Worm (Caenorhabditis elegans) whole organism, L1 larva: ENCODE data around the gene F48F7.3.

Experiments
- C04F5.9 ChIP-seq: sonication (generic microtip); optimal IDR thresholded peaks from 2 replicates; lab custom pipeline; 2016; ENCODE audit warnings: missing genetic modification characterization, missing compliant biosample characterization
- aly-2 ChIP-seq: fragments of 150-350 bp; optimal IDR thresholded peaks from 2 replicates; lab custom pipeline; 2014; ENCODE audit warnings: missing biosample characterization, missing genetic modification characterization
- ama-1 ChIP-seq: fragments of 150-350 bp; optimal IDR thresholded peaks from 2 replicates; lab custom pipeline; 2014
- ceh-8 ChIP-seq: fragments of 200-800 bp; sonication (Bioruptor generic); optimal IDR thresholded peaks from 2 replicates; lab custom pipeline; 2018; ENCODE audit warnings: mild to moderate bottlenecking, missing genetic modification characterization, moderate library complexity, missing compliant biosample characterization
- ceh-90 ChIP-seq: sonication (generic microtip); optimal IDR thresholded peaks from 2 replicates; lab custom pipeline; 2016; ENCODE audit warnings: missing genetic modification characterization, missing compliant biosample characterization
- ces-1 ChIP-seq: fragments of 150-350 bp; optimal IDR thresholded peaks from 2 replicates; lab custom pipeline; 2014; ENCODE audit warnings: missing biosample characterization, missing genetic modification reagents, missing genetic modification characterization
- dpl-1 ChIP-seq, 3 experiments: fragments of 150-350 bp in 2 of 3; sonication (generic microtip) in 1 of 3; optimal IDR thresholded peaks; 2 replicates each; lab custom pipeline; 2014 to 2017; ENCODE audit warnings: missing biosample characterization in 3 of 3, missing genetic modification characterization in 3 of 3, missing genetic modification reagents in 3 of 3
- dsc-1 ChIP-seq: sonication (generic microtip); optimal IDR thresholded peaks from 2 replicates; lab custom pipeline; 2016; ENCODE audit warnings: mild to moderate bottlenecking, missing genetic modification characterization, missing compliant biosample characterization
- efl-3 ChIP-seq: fragments of 200-800 bp; sonication (Bioruptor generic); optimal IDR thresholded peaks from 2 replicates; lab custom pipeline; 2018; ENCODE audit warnings: mild to moderate bottlenecking, missing genetic modification characterization, missing compliant biosample characterization
- egl-13 ChIP-seq: sonication (generic microtip); optimal IDR thresholded peaks from 2 replicates; lab custom pipeline; 2016; ENCODE audit warnings: missing genotype, missing genetic modification reagents, missing genetic modification characterization, missing compliant biosample characterization
- elt-3 ChIP-seq, 6 experiments: fragments of 150-350 bp in 1 of 6; sonication (generic microtip); optimal IDR thresholded peaks; 2 replicates each; lab custom pipeline; 2017 to 2018; ENCODE audit warnings: missing biosample characterization in 6 of 6, missing genetic modification characterization in 6 of 6, inconsistent platforms in 1 of 6
- ets-5 ChIP-seq: fragments of 200-800 bp; sonication (Bioruptor generic); IDR thresholded peaks from 2 replicates; pipeline ENCODE4 v1.3.6; 2022; ENCODE audit warnings: missing genetic modification characterization, missing compliant biosample characterization
- fkh-10 ChIP-seq: sonication (generic microtip); optimal IDR thresholded peaks from 2 replicates; lab custom pipeline; 2017; ENCODE audit warnings: missing biosample characterization, missing genetic modification reagents, missing genetic modification characterization
- fkh-4 ChIP-seq: sonication (generic microtip); optimal IDR thresholded peaks from 2 replicates; lab custom pipeline; 2016; ENCODE audit warnings: missing compliant biosample characterization, missing genetic modification characterization, borderline replicate concordance
- fkh-8 ChIP-seq: sonication (generic microtip); optimal IDR thresholded peaks from 2 replicates; lab custom pipeline; 2016; ENCODE audit warnings: mild to moderate bottlenecking, missing genetic modification characterization, missing compliant biosample characterization
- irx-1 ChIP-seq: sonication (generic microtip); optimal IDR thresholded peaks from 2 replicates; lab custom pipeline; 2016; ENCODE audit warnings: missing genetic modification characterization, missing compliant biosample characterization
- isw-1 ChIP-seq: fragments of 200-800 bp; sonication (Bioruptor generic); IDR thresholded peaks from 2 replicates; pipeline ENCODE4 v1.3.6; 2022; ENCODE audit warnings: missing genetic modification characterization, missing compliant biosample characterization
- lin-14 ChIP-seq: fragments of 200-800 bp; sonication (Bioruptor generic); optimal IDR thresholded peaks from 2 replicates; lab custom pipeline; 2018; ENCODE audit warnings: mild to moderate bottlenecking, missing genetic modification characterization, moderate library complexity, missing compliant biosample characterization
- lin-15B ChIP-seq: fragments of 150-350 bp; sonication (generic microtip); optimal IDR thresholded peaks from 3 replicates; lab custom pipeline; 2014; ENCODE audit warnings: missing biosample characterization, missing genetic modification characterization
- lin-35 ChIP-seq, 2 experiments: fragments of 150-350 bp; optimal IDR thresholded peaks; 2 replicates each; lab custom pipeline; 2014; ENCODE audit warnings: missing biosample characterization in 2 of 2, missing genetic modification characterization in 2 of 2, missing genetic modification reagents in 2 of 2
- lin-39 ChIP-seq: fragments of 150-350 bp; optimal IDR thresholded peaks from 2 replicates; lab custom pipeline; 2014; ENCODE audit warnings: missing biosample characterization, missing genetic modification reagents, missing genetic modification characterization
- lir-3 ChIP-seq: sonication (generic microtip); optimal IDR thresholded peaks from 2 replicates; lab custom pipeline; 2016; ENCODE audit warnings: mild to moderate bottlenecking, missing genetic modification characterization, moderate library complexity, missing compliant biosample characterization; ENCODE audit not compliant: poor library complexity
- mef-2 ChIP-seq: fragments of 150-350 bp; optimal IDR thresholded peaks from 2 replicates; lab custom pipeline; 2014; ENCODE audit warnings: missing biosample characterization, missing genetic modification characterization
- nhr-11 ChIP-seq: fragments of 150-350 bp; optimal IDR thresholded peaks from 2 replicates; lab custom pipeline; 2014; ENCODE audit warnings: missing biosample characterization, missing genetic modification characterization
- nhr-12 ChIP-seq: sonication (generic microtip); optimal IDR thresholded peaks from 2 replicates; lab custom pipeline; 2017; ENCODE audit warnings: missing biosample characterization, missing genetic modification characterization
- nhr-20 ChIP-seq: sonication (generic microtip); optimal IDR thresholded peaks from 2 replicates; lab custom pipeline; 2016; ENCODE audit warnings: mild to moderate bottlenecking, missing genetic modification characterization, missing compliant biosample characterization
- nhr-28 ChIP-seq: fragments of 150-350 bp; optimal IDR thresholded peaks from 2 replicates; lab custom pipeline; 2014; ENCODE audit warnings: missing biosample characterization, missing genetic modification characterization
- nhr-47 ChIP-seq: sonication (generic microtip); optimal IDR thresholded peaks from 2 replicates; lab custom pipeline; 2016; ENCODE audit warnings: mild to moderate bottlenecking, missing genetic modification characterization, moderate library complexity, missing compliant biosample characterization
- nhr-71 ChIP-seq: sonication (generic microtip); optimal IDR thresholded peaks from 2 replicates; lab custom pipeline; 2016; ENCODE audit warnings: mild to moderate bottlenecking, missing genetic modification characterization, moderate library complexity, missing compliant biosample characterization
- nhr-84 ChIP-seq: sonication (generic microtip); optimal IDR thresholded peaks from 2 replicates; lab custom pipeline; 2017; ENCODE audit warnings: missing biosample characterization, missing genetic modification characterization
- nhr-85 ChIP-seq: sonication (generic microtip); peaks from one replicate; lab custom pipeline; 2016; ENCODE audit warnings: missing genetic modification characterization, inconsistent platforms, missing compliant biosample characterization
- pax-3 ChIP-seq: fragments of 200-800 bp; sonication (Bioruptor generic); optimal IDR thresholded peaks from 2 replicates; lab custom pipeline; 2018; ENCODE audit warnings: mild to moderate bottlenecking, missing genetic modification characterization, moderate library complexity, missing compliant biosample characterization
- rnt-1 ChIP-seq: sonication (generic microtip); optimal IDR thresholded peaks from 2 replicates; lab custom pipeline; 2016; ENCODE audit warnings: mild to moderate bottlenecking, missing genetic modification characterization, moderate library complexity, missing compliant biosample characterization
- snpc-4 ChIP-seq: fragments of 150-350 bp; optimal IDR thresholded peaks from 2 replicates; lab custom pipeline; 2014; ENCODE audit warnings: missing biosample characterization, missing genetic modification characterization
- sptf-1 ChIP-seq: fragments of 150-350 bp; optimal IDR thresholded peaks from 2 replicates; lab custom pipeline; 2014; ENCODE audit warnings: missing biosample characterization, missing genetic modification characterization
- sup-37 ChIP-seq: fragments of 200-800 bp; sonication (Bioruptor generic); optimal IDR thresholded peaks from 2 replicates; lab custom pipeline; 2018; ENCODE audit warnings: mild to moderate bottlenecking, missing genetic modification characterization, missing compliant biosample characterization
- swsn-7 ChIP-seq: sonication (generic microtip); optimal IDR thresholded peaks from 2 replicates; lab custom pipeline; 2016; ENCODE audit warnings: missing genetic modification characterization, missing compliant biosample characterization
- tbx-2 ChIP-seq: sonication (generic microtip); optimal IDR thresholded peaks from 2 replicates; lab custom pipeline; 2016; ENCODE audit warnings: missing genetic modification characterization, missing compliant biosample characterization
- unc-30 ChIP-seq: sonication (generic microtip); optimal IDR thresholded peaks from 2 replicates; lab custom pipeline; 2017; ENCODE audit warnings: missing biosample characterization, missing genetic modification characterization
- unc-62 ChIP-seq: fragments of 150-350 bp; optimal IDR thresholded peaks from 2 replicates; lab custom pipeline; 2014; ENCODE audit warnings: missing biosample characterization, missing genetic modification reagents, missing genetic modification characterization
- zag-1 ChIP-seq: fragments of 150-350 bp; optimal IDR thresholded peaks from 2 replicates; lab custom pipeline; 2014; ENCODE audit warnings: missing biosample characterization, missing genetic modification characterization
- zip-4 ChIP-seq: fragments of 200-800 bp; sonication (Bioruptor generic); optimal IDR thresholded peaks from 2 replicates; lab custom pipeline; 2018; ENCODE audit warnings: mild to moderate bottlenecking, missing genetic modification characterization, moderate library complexity, missing compliant biosample characterization
- ztf-11 ChIP-seq, 2 experiments: sonication (generic microtip); optimal IDR thresholded peaks; 2 replicates each; lab custom pipeline; 2016 to 2017; ENCODE audit warnings: missing genetic modification characterization in 2 of 2, missing biosample characterization in 1 of 2, missing compliant biosample characterization in 1 of 2
- ztf-4 ChIP-seq: fragments of 150-350 bp; optimal IDR thresholded peaks from 2 replicates; lab custom pipeline; 2014; ENCODE audit warnings: missing biosample characterization, missing genetic modification characterization

Gene F48F7.3

ce11 chrX:13963203-13963602, at the start of gene F48F7.3:
Gene F48F7.3, plus strand, starts transcription at chrX:13963503.
- TF ChIP-seq unc-62 (GFP tag; lab: Kevin White, UChicago) (no peak), elt-3 (tag; optimal IDR thresholded peaks at IDR 0.05; lab: Kevin White, UChicago) (no peak), nhr-20 (no peak), ama-1 (no peak), aly-2 (tag; lab: Kevin White, UChicago) (no peak), fkh-4 (tag; lab: Kevin White, UChicago) (no peak), ztf-4 (no peak), nhr-84 (tag; lab: Kevin White, UChicago) (no peak), nhr-85 (no peak), nhr-12 (tag; lab: Kevin White, UChicago) (no peak), isw-1 (GFP tag; lab: Robert Waterston, UW) (no peak)

- TF ChIP-seq swsn-7 (peak; percentile 30), egl-13 (tag; lab: Kevin White, UChicago) (peak; percentile 7), nhr-47 (tag; lab: Kevin White, UChicago) (peak; percentile 40), zip-4 (GFP tag; lab: Kevin White, UChicago) (no peak), fkh-8 (tag; lab: Kevin White, UChicago) (peak; percentile 84), dsc-1 (peak; percentile 52), unc-30 (tag; lab: Kevin White, UChicago) (peak; percentile 24), isw-1 (GFP tag; lab: Robert Waterston, UW) (no peak), lin-14 (GFP tag; lab: Kevin White, UChicago) (peak; percentile 48), nhr-71 (tag; lab: Kevin White, UChicago) (peak; percentile 45), fkh-10 (GFP tag; lab: Kevin White, UChicago) (peak; percentile 47), pax-3 (tag; lab: Kevin White, UChicago) (peak; percentile 4), aly-2 (tag; lab: Kevin White, UChicago) (no peak), irx-1 (no peak)
- TF ChIP-seq, all 84 proteins: peak for 10
These were observed 49.7 kb upstream of the F48F7.3 start for ce11 chrX:13913641-13914040.

ce11 chrX:13914289-13914688, 49.0 kb upstream of the F48F7.3 start, which contains the start of gene Y26E6A.2:
Gene Y26E6A.2, minus strand, starts transcription at chrX:13914389.
- TF ChIP-seq lin-14 (GFP tag; lab: Kevin White, UChicago) (peak; percentile 50), ces-1 (GFP tag; lab: Kevin White, UChicago) (no peak), nhr-11 (tag; lab: Kevin White, UChicago) (no peak)

ce11 chrX:13917121-13917755, 46.1 kb upstream of the F48F7.3 start, which contains the start of gene ekl-5:
Gene ekl-5, minus strand, starts transcription at chrX:13917171.
- TF ChIP-seq dsc-1 (peak; percentile 5), efl-3 (GFP tag; lab: Kevin White, UChicago) (no peak), snpc-4 (no peak), lir-3 (tag; lab: Kevin White, UChicago) (no peak), nhr-85 (peak; percentile 78), ets-5 (no peak), nhr-28 (tag; lab: Kevin White, UChicago) (no peak), nhr-47 (tag; lab: Kevin White, UChicago) (peak; percentile 50), lin-15B (no peak), C04F5.9 (tag; lab: Kevin White, UChicago) (no peak), sptf-1 (tag; lab: Kevin White, UChicago) (no peak), tbx-2 (tag; lab: Kevin White, UChicago) (peak; percentile 43), nhr-12 (tag; lab: Kevin White, UChicago) (no peak), lin-39 (no peak), sup-37 (GFP tag; lab: Kevin White, UChicago) (no peak), isw-1 (GFP tag; lab: Robert Waterston, UW) (no peak), zag-1 (tag; lab: Kevin White, UChicago) (no peak), unc-30 (tag; lab: Kevin White, UChicago) (no peak), nhr-11 (tag; lab: Kevin White, UChicago) (no peak), nhr-84 (tag; lab: Kevin White, UChicago) (no peak), nhr-71 (tag; lab: Kevin White, UChicago) (peak; percentile 66), dpl-1 (GFP tag; optimal IDR thresholded peaks at IDR 0.05; lab: Kevin White, UChicago) (no peak), irx-1 (no peak), mef-2 (tag; lab: Kevin White, UChicago) (no peak), ceh-8 (GFP tag; lab: Kevin White, UChicago) (no peak), swsn-7 (peak; percentile 47), fkh-4 (tag; lab: Kevin White, UChicago) (no peak), ztf-11 (tag; optimal IDR thresholded peaks at IDR 0.05; lab: Kevin White, UChicago) (no peak), lin-14 (GFP tag; lab: Kevin White, UChicago) (peak; percentile 98), lin-35 (GFP tag; optimal IDR thresholded peaks at IDR 0.05; lab: Kevin White, UChicago) (peak; percentile 21 to 55), ceh-90 (tag; lab: Kevin White, UChicago) (no peak), rnt-1 (tag; lab: Kevin White, UChicago) (peak; percentile 65), elt-3 (tag; optimal IDR thresholded peaks at IDR 0.05; lab: Kevin White, UChicago) (peak in 3 of 6 experiments; percentile 24 to 99 (median 84))
